Fruit fly (Drosophila melanogaster) Kc167 (cell line): ENCODE measurements around the gene SPR.

ENCODE experiments used
- Sin3A ChIP-seq: fragments of >200 bp; optimal IDR thresholded peaks from 2 replicates; lab custom pipeline; 2018; ENCODE audit warnings: missing external identifiers
- h ChIP-seq: fragments of >200 bp; optimal IDR thresholded peaks from 3 replicates; lab custom pipeline; 2018; ENCODE audit warnings: missing external identifiers
- insv ChIP-seq: fragments of >200 bp; optimal IDR thresholded peaks from 3 replicates; lab custom pipeline; 2018; ENCODE audit warnings: missing external identifiers
- psq ChIP-seq: fragments of >200 bp; optimal IDR thresholded peaks from 2 replicates; lab custom pipeline; 2017; ENCODE audit warnings: missing external identifiers
- ttk ChIP-seq: sonication (Bioruptor generic); optimal IDR thresholded peaks from 2 replicates; lab custom pipeline; 2017; ENCODE audit warnings: missing external identifiers

- no peak for TF ChIP-seq Sin3A
- no peak for TF ChIP-seq psq (lab: Kevin White, UChicago)
- no peak for TF ChIP-seq insv
- TF ChIP-seq h = no peak
- TF ChIP-seq ttk = no peak
Measured at dm6 chrX:5496727-5497126, 50.3 kb downstream of the SPR start.
